Fruit fly (Drosophila melanogaster) whole organism, embryonic: Measurements from ENCODE around the gene Dmtn.

Experiments used
- Bteb2 ChIP-seq: fragments of 200-800 bp; sonication (Bioruptor generic); optimal IDR thresholded peaks from 2 replicates; lab custom pipeline; 2016; ENCODE audit warnings: missing biosample characterization, missing genetic modification characterization
- CG10366 ChIP-seq: fragments of 200-800 bp; sonication (Bioruptor generic); IDR thresholded peaks from 2 replicates; pipeline ENCODE4 v1.3.6; 2022; ENCODE audit warnings: missing biosample characterization, missing genetic modification characterization
- CG11085 ChIP-seq: fragments of 200-800 bp; sonication (Bioruptor generic); IDR thresholded peaks from 2 replicates; pipeline ENCODE4 v1.3.6; 2022; ENCODE audit warnings: missing biosample characterization, missing genetic modification characterization
- CG11560 ChIP-seq: fragments of 200-800 bp; sonication (Bioruptor generic); IDR thresholded peaks from 3 replicates; pipeline ENCODE4 v1.3.6; 2022; ENCODE audit warnings: missing biosample characterization, missing genetic modification characterization
- CG12155 ChIP-seq: fragments of 200-800 bp; sonication (Bioruptor generic); optimal IDR thresholded peaks from 3 replicates; lab custom pipeline; 2016; ENCODE audit warnings: missing biosample characterization, missing genetic modification characterization
- CG12236 ChIP-seq: fragments of 200-800 bp; sonication (Bioruptor generic); optimal IDR thresholded peaks from 2 replicates; lab custom pipeline; 2016; ENCODE audit warnings: missing biosample characterization, missing genetic modification characterization
- CG12391 ChIP-seq: fragments of 200-800 bp; sonication (Bioruptor generic); optimal IDR thresholded peaks from 3 replicates; lab custom pipeline; 2018; ENCODE audit warnings: missing biosample characterization, mild to moderate bottlenecking, missing genetic modification characterization, moderate library complexity
- CG12659 ChIP-seq: fragments of 200-800 bp; sonication (Bioruptor generic); optimal IDR thresholded peaks from 3 replicates; lab custom pipeline; 2017; ENCODE audit warnings: mild to moderate bottlenecking, missing biosample characterization, missing genetic modification reagents, missing genetic modification characterization
- CG14667 ChIP-seq: fragments of 200-800 bp; sonication (Bioruptor generic); IDR thresholded peaks from 2 replicates; pipeline ENCODE4 v1.3.6; 2022; ENCODE audit warnings: missing biosample characterization, missing genetic modification characterization
- CG15514 ChIP-seq: fragments of 200-800 bp; sonication (Bioruptor generic); optimal IDR thresholded peaks from 3 replicates; lab custom pipeline; 2017; ENCODE audit warnings: missing biosample characterization, missing genetic modification characterization, mild to moderate bottlenecking, moderate library complexity, missing genetic modification reagents
- CG16813 ChIP-seq: fragments of 200-800 bp; sonication (Bioruptor generic); IDR thresholded peaks from 3 replicates; pipeline ENCODE4 v1.3.6; 2022; ENCODE audit warnings: missing biosample characterization, missing genetic modification characterization; ENCODE audit not compliant: partially characterized antibody
- CG30020 ChIP-seq: fragments of 200-800 bp; optimal IDR thresholded peaks from 2 replicates; lab custom pipeline; 2019; ENCODE audit warnings: missing biosample characterization, mild to moderate bottlenecking, missing genetic modification characterization, moderate library complexity
- CG31224 ChIP-seq: fragments of 200-800 bp; sonication (Bioruptor generic); IDR thresholded peaks from 2 replicates; pipeline ENCODE4 v1.3.6; 2022; ENCODE audit warnings: missing biosample characterization, missing genetic modification characterization
- CG34224 ChIP-seq: fragments of 200-800 bp; sonication (Bioruptor generic); IDR thresholded peaks from 3 replicates; pipeline ENCODE4 v1.3.6; 2022; ENCODE audit warnings: missing biosample characterization, missing genetic modification characterization; ENCODE audit not compliant: partially characterized antibody
- CG6175 ChIP-seq: fragments of 200-800 bp; sonication (Bioruptor generic); IDR thresholded peaks from 3 replicates; pipeline ENCODE4 v1.3.6; 2022; ENCODE audit warnings: missing biosample characterization, missing genetic modification characterization
- CG7271 ChIP-seq: fragments of 200-800 bp; sonication (Bioruptor generic); optimal IDR thresholded peaks from 2 replicates; lab custom pipeline; 2018; ENCODE audit warnings: missing biosample characterization, mild to moderate bottlenecking, missing genetic modification characterization, moderate library complexity
- CG8924 ChIP-seq: fragments of 200-800 bp; optimal IDR thresholded peaks from 3 replicates; lab custom pipeline; 2019; ENCODE audit warnings: missing biosample characterization, mild to moderate bottlenecking, missing genetic modification characterization, moderate library complexity
- Camta ChIP-seq: fragments of 200-800 bp; sonication (Bioruptor generic); optimal IDR thresholded peaks from 2 replicates; lab custom pipeline; 2016; ENCODE audit warnings: missing biosample characterization, missing genetic modification characterization
- CkIIα-i1 ChIP-seq: fragments of 200-800 bp; sonication (Bioruptor generic); IDR thresholded peaks from 2 replicates; pipeline ENCODE4 v1.3.6; 2022; ENCODE audit warnings: missing biosample characterization, missing genetic modification characterization
- Dek ChIP-seq: fragments of 200-800 bp; sonication (Bioruptor generic); optimal IDR thresholded peaks from 3 replicates; lab custom pipeline; 2019; ENCODE audit warnings: missing biosample characterization, mild to moderate bottlenecking, missing genetic modification characterization, moderate library complexity
- Dfd ChIP-seq, 2 experiments: fragments of >200 bp; optimal IDR thresholded peaks; 2 replicates each; lab custom pipeline; 2017; ENCODE audit warnings: missing biosample characterization in 2 of 2, missing genetic modification characterization in 2 of 2
- Drgx ChIP-seq: fragments of 200-800 bp; sonication (Bioruptor generic); IDR thresholded peaks from 2 replicates; pipeline ENCODE4 v1.3.6; 2022; ENCODE audit warnings: missing biosample characterization, missing genetic modification characterization
- Elba2 ChIP-seq: fragments of 200-800 bp; sonication (Bioruptor generic); optimal IDR thresholded peaks from 3 replicates; lab custom pipeline; 2016; ENCODE audit warnings: missing biosample characterization, missing genetic modification characterization
- Myb ChIP-seq: fragments of 200-800 bp; sonication (Bioruptor generic); optimal IDR thresholded peaks from 2 replicates; lab custom pipeline; 2016; ENCODE audit warnings: missing biosample characterization, missing genetic modification characterization
- Opbp ChIP-seq: fragments of 200-800 bp; sonication (Bioruptor generic); IDR thresholded peaks from 3 replicates; pipeline ENCODE4 v1.3.6; 2022; ENCODE audit warnings: missing biosample characterization, missing genetic modification characterization; ENCODE audit not compliant: partially characterized antibody
- Pdp1 ChIP-seq, 2 experiments: fragments of 200-800 bp; sonication (Bioruptor generic); optimal IDR thresholded peaks; 3 replicates each; lab custom pipeline; 2016; ENCODE audit warnings: missing biosample characterization in 2 of 2, missing genetic modification characterization in 2 of 2, mild to moderate bottlenecking in 1 of 2, moderate library complexity in 1 of 2
- Poxn ChIP-seq: fragments of 200-800 bp; sonication (Bioruptor generic); IDR thresholded peaks from 2 replicates; pipeline ENCODE4 v1.3.6; 2022; ENCODE audit warnings: missing biosample characterization, missing genetic modification characterization
- Ravus ChIP-seq: fragments of 200-800 bp; sonication (Bioruptor generic); IDR thresholded peaks from 2 replicates; pipeline ENCODE4 v1.3.6; 2022; ENCODE audit warnings: missing biosample characterization, missing genetic modification characterization
- Scr ChIP-seq: fragments of 200-800 bp; sonication (Bioruptor generic); IDR thresholded peaks from 2 replicates; pipeline ENCODE4 v1.3.6; 2022; ENCODE audit warnings: missing biosample characterization, missing genetic modification characterization; ENCODE audit not compliant: partially characterized antibody
- Ssrp ChIP-seq: fragments of 200-800 bp; sonication (Bioruptor generic); optimal IDR thresholded peaks from 2 replicates; lab custom pipeline; 2018; ENCODE audit warnings: missing biosample characterization, mild to moderate bottlenecking, missing genetic modification characterization, moderate library complexity
- TFAM ChIP-seq: fragments of 200-800 bp; sonication (Bioruptor generic); optimal IDR thresholded peaks from 2 replicates; lab custom pipeline; 2017; ENCODE audit warnings: missing biosample characterization, missing genetic modification characterization, inconsistent platforms
- bbx ChIP-seq: fragments of 200-800 bp; sonication (Bioruptor generic); IDR thresholded peaks from 2 replicates; pipeline ENCODE4 v1.3.6; 2022; ENCODE audit warnings: missing biosample characterization, missing genetic modification characterization; ENCODE audit not compliant: partially characterized antibody
- bowl ChIP-seq: fragments of 200-800 bp; sonication (Bioruptor generic); IDR thresholded peaks from 2 replicates; pipeline ENCODE4 v1.3.6; 2022; ENCODE audit warnings: missing biosample characterization, missing genetic modification characterization
- croc ChIP-seq: fragments of 200-800 bp; sonication (Bioruptor generic); conservative IDR thresholded peaks from 3 replicates; pipeline ENCODE4 v1.3.6; 2022; ENCODE audit warnings: missing biosample characterization, missing genetic modification characterization
- en ChIP-seq: fragments of 200-800 bp; sonication (Bioruptor generic); optimal IDR thresholded peaks from 2 replicates; lab custom pipeline; 2016; ENCODE audit warnings: missing biosample characterization, missing genetic modification characterization
- eve ChIP-seq, 2 experiments: fragments of >200 bp; optimal IDR thresholded peaks; 2 replicates each; lab custom pipeline; 2017; ENCODE audit warnings: missing biosample characterization in 2 of 2, missing genetic modification characterization in 2 of 2
- fd3F ChIP-seq: fragments of 200-800 bp; sonication (Bioruptor generic); optimal IDR thresholded peaks from 2 replicates; lab custom pipeline; 2018; ENCODE audit warnings: missing biosample characterization, mild to moderate bottlenecking, missing genetic modification characterization, moderate library complexity
- grn ChIP-seq: fragments of 200-800 bp; sonication (Bioruptor generic); optimal IDR thresholded peaks from 3 replicates; lab custom pipeline; 2017; ENCODE audit warnings: missing biosample characterization, missing genetic modification characterization
- h ChIP-seq: fragments of >200 bp; optimal IDR thresholded peaks from 2 replicates; lab custom pipeline; 2017
- kah ChIP-seq: fragments of 200-800 bp; sonication (Bioruptor generic); optimal IDR thresholded peaks from 2 replicates; lab custom pipeline; 2018; ENCODE audit warnings: missing biosample characterization, mild to moderate bottlenecking, missing genetic modification characterization
- lov ChIP-seq, 2 experiments: fragments of 200-800 bp in 1 of 2; fragments of >200 bp in 1 of 2; sonication (Bioruptor generic) in 1 of 2; IDR thresholded peaks in 1 of 2; optimal IDR thresholded peaks in 1 of 2; 2 replicates in 1 of 2; 3 replicates in 1 of 2; pipeline versions ENCODE4 v1.3.6 to Lab custom; 2017 to 2022; ENCODE audit warnings: missing biosample characterization in 1 of 2, missing genetic modification characterization in 1 of 2
- maf-S ChIP-seq: fragments of 200-800 bp; sonication (Bioruptor generic); optimal IDR thresholded peaks from 2 replicates; lab custom pipeline; 2016; ENCODE audit warnings: missing biosample characterization, missing genetic modification characterization
- nau ChIP-seq: fragments of 200-800 bp; sonication (Bioruptor generic); optimal IDR thresholded peaks from 3 replicates; lab custom pipeline; 2017; ENCODE audit warnings: missing biosample characterization, mild to moderate bottlenecking, missing genetic modification characterization, missing genetic modification reagents
- pzg ChIP-seq: fragments of 200-800 bp; sonication (Bioruptor generic); optimal IDR thresholded peaks from 3 replicates; lab custom pipeline; 2018; ENCODE audit warnings: missing biosample characterization, mild to moderate bottlenecking, missing genetic modification characterization, moderate library complexity
- ranshi ChIP-seq: fragments of 200-800 bp; sonication (Bioruptor generic); IDR thresholded peaks from 2 replicates; pipeline ENCODE4 v1.3.6; 2022; ENCODE audit warnings: missing biosample characterization, missing genetic modification characterization
- sd ChIP-seq: fragments of 200-800 bp; sonication (Bioruptor generic); optimal IDR thresholded peaks from 3 replicates; lab custom pipeline; 2018; ENCODE audit warnings: missing biosample characterization, mild to moderate bottlenecking, missing genetic modification characterization, moderate library complexity
- sr ChIP-seq: fragments of 200-800 bp; sonication (Bioruptor generic); IDR thresholded peaks from 3 replicates; pipeline ENCODE4 v1.3.6; 2022; ENCODE audit warnings: missing biosample characterization, missing genetic modification characterization
- tio ChIP-seq: fragments of 200-800 bp; sonication (Bioruptor generic); optimal IDR thresholded peaks from 2 replicates; lab custom pipeline; 2017; ENCODE audit warnings: missing biosample characterization, missing genetic modification characterization, inconsistent platforms
- trem ChIP-seq: fragments of 200-800 bp; optimal IDR thresholded peaks from 3 replicates; lab custom pipeline; 2019; ENCODE audit warnings: missing biosample characterization, mild to moderate bottlenecking, missing genetic modification characterization, moderate library complexity
- unc-4 ChIP-seq: fragments of 200-800 bp; sonication (Bioruptor generic); IDR thresholded peaks from 2 replicates; pipeline ENCODE4 v1.3.6; 2022; ENCODE audit warnings: missing biosample characterization, missing genetic modification characterization; ENCODE audit not compliant: partially characterized antibody
- vvl ChIP-seq: fragments of 200-800 bp; sonication (Bioruptor generic); IDR thresholded peaks from 2 replicates; pipeline ENCODE4 v1.3.6; 2022; ENCODE audit warnings: missing biosample characterization, missing genetic modification characterization

The Dmtn gene

DNA sequence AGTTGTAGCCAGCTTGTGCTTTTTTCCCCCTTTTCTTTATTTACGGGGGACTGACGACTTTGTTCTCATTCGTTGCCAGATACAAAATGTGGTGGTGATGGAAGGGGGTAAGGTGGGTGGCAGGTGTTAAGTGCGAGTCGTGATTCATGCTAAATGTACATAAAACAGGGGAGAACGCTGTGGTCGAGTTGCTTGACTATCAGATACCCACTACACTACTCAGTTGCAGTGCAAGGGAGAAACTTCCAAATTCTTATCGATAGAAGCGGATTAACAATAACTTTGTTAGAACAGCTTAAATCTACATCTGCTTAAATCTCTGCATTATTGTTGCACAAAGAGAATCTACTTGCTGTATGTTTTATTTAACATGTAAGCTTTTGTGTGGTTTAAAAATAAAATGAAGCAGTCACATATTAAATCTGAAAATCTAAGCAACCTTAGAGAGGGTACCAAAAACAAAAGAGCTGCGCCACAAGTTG, 8.0 kb downstream of the Dmtn start (continued):
- no peak for TF ChIP-seq pzg (GFP tag; lab: Kevin White, UChicago)
- no peak for TF ChIP-seq CG15514 (GFP tag; lab: Kevin White, UChicago)
- no peak for TF ChIP-seq grn
- peak; percentile 21 for TF ChIP-seq Ssrp
- no peak for TF ChIP-seq tio (GFP tag; lab: Kevin White, UChicago)
- TF ChIP-seq h (lab: Kevin White, UChicago), result no peak
- no peak for TF ChIP-seq CG11560
- TF ChIP-seq bbx (GFP tag; lab: Robert Waterston, UW), result 0 out of 2 replicates have a peak, but pooled peaks have one; percentile 24
- no peak for TF ChIP-seq en
- TF ChIP-seq CG6175 (GFP tag; lab: Robert Waterston, UW), result no peak
- no peak for TF ChIP-seq CG12236 (GFP tag; lab: Kevin White, UChicago)
- TF ChIP-seq lov (optimal IDR thresholded peaks at IDR 0.05; lab: Kevin White, UChicago), result no peak
- no peak for TF ChIP-seq lov (GFP tag; IDR thresholded peaks at IDR 0.05; lab: Robert Waterston, UW)
- TF ChIP-seq CG10366, result peak; percentile 32; the same call in 1 of the 2 replicates
- no peak for TF ChIP-seq Myb (GFP tag; lab: Kevin White, UChicago)
- TF ChIP-seq Dek (tag; lab: Kevin White, UChicago), result peak; percentile 36
- no peak for TF ChIP-seq Camta
- TF ChIP-seq sd (tag; lab: Kevin White, UChicago), result no peak
- TF ChIP-seq maf-S (GFP tag; lab: Kevin White, UChicago), result no peak
- no peak for TF ChIP-seq Pdp1 (GFP tag; optimal IDR thresholded peaks at IDR 0.05; lab: Kevin White, UChicago)
- no peak for TF ChIP-seq sr
- no peak for TF ChIP-seq CG11085
- TF ChIP-seq vvl (GFP tag; lab: Robert Waterston, UW), result no peak
- TF ChIP-seq CG12659 (GFP tag; lab: Kevin White, UChicago), result no peak
- no peak for TF ChIP-seq Dfd (GFP tag; optimal IDR thresholded peaks at IDR 0.05; lab: Kevin White, UChicago)
- TF ChIP-seq unc-4, result no peak
- TF ChIP-seq Poxn, result no peak
- TF ChIP-seq ranshi (GFP tag; lab: Robert Waterston, UW), result no peak
- TF ChIP-seq CG16813, result peak; percentile 47; the same call in 2 of the 3 replicates
- TF ChIP-seq Ravus, result no peak
- TF ChIP-seq CG8924 (tag; lab: Kevin White, UChicago), result no peak
- TF ChIP-seq Elba2, result no peak
- TF ChIP-seq CG12155 (GFP tag; lab: Kevin White, UChicago), result no peak
- no peak for TF ChIP-seq fd3F (GFP tag; lab: Kevin White, UChicago)
- no peak for TF ChIP-seq CG14667
- TF ChIP-seq croc, result no peak
- TF ChIP-seq Scr, result peak; percentile 31; the same call in 1 of the 2 replicates
- TF ChIP-seq kah, result no peak
- TF ChIP-seq TFAM (GFP tag; lab: Kevin White, UChicago), result no peak
- no peak for TF ChIP-seq Drgx
- no peak for TF ChIP-seq CkIIα-i1 (GFP tag; lab: Robert Waterston, UW)
- no peak for TF ChIP-seq CG34224 (GFP tag; lab: Robert Waterston, UW)
- 0 out of 3 replicates have a peak, but pooled peaks have one; percentile 30 for TF ChIP-seq Opbp (GFP tag; lab: Robert Waterston, UW)
- TF ChIP-seq CG12391 (tag; lab: Kevin White, UChicago), result peak; percentile 20
- TF ChIP-seq bowl (GFP tag; lab: Robert Waterston, UW), result no peak
- no peak for TF ChIP-seq nau (GFP tag; lab: Kevin White, UChicago)
- TF ChIP-seq CG7271 (tag; lab: Kevin White, UChicago), result no peak
- TF ChIP-seq Bteb2, result no peak
- no peak for TF ChIP-seq CG31224 (GFP tag; lab: Robert Waterston, UW)
- TF ChIP-seq eve (GFP tag; optimal IDR thresholded peaks at IDR 0.05; lab: Kevin White, UChicago), result peak in 1 of 2 experiments; percentile 14
- no peak for TF ChIP-seq CG30020 (tag; lab: Kevin White, UChicago)
- TF ChIP-seq trem (tag; lab: Kevin White, UChicago), result no peak
